Worm (Caenorhabditis elegans) whole organism, L4 larva: Measurements from ENCODE around the gene repo-1.

Experiments used
- F10B5.3 ChIP-seq: sonication (generic microtip); optimal IDR thresholded peaks from 2 replicates; lab custom pipeline; 2016; ENCODE audit warnings: mild to moderate bottlenecking, missing genetic modification characterization, missing compliant biosample characterization
- R02D3.7 ChIP-seq: fragments of 150-350 bp; sonication (generic microtip); optimal IDR thresholded peaks from 3 replicates; lab custom pipeline; 2014; ENCODE audit warnings: missing biosample characterization, missing genetic modification characterization
- T26A8.4 ChIP-seq: fragments of 200-800 bp; sonication (Bioruptor generic); IDR thresholded peaks from 2 replicates; pipeline ENCODE4 v1.3.6; 2022; ENCODE audit warnings: missing genetic modification characterization, missing compliant biosample characterization
- Y105C5A.15 ChIP-seq: fragments of 200-800 bp; sonication (Bioruptor generic); IDR thresholded peaks from 2 replicates; pipeline ENCODE4 v1.3.6; 2022; ENCODE audit warnings: missing genetic modification characterization, missing compliant biosample characterization
- aha-1 ChIP-seq: fragments of 150-350 bp; peaks from one replicate; lab custom pipeline; 2014; ENCODE audit warnings: missing biosample characterization, missing genetic modification characterization
- attf-4 ChIP-seq: sonication (generic microtip); optimal IDR thresholded peaks from 3 replicates; lab custom pipeline; 2017; ENCODE audit warnings: missing biosample characterization, missing genetic modification characterization
- ceh-44 ChIP-seq: fragments of 200-800 bp; sonication (Bioruptor generic); IDR thresholded peaks from 2 replicates; pipeline ENCODE4 v1.3.6; 2022; ENCODE audit warnings: missing genetic modification reagents, missing genetic modification characterization, missing compliant biosample characterization
- daf-16 ChIP-seq, 3 experiments: sonication (generic microtip); optimal IDR thresholded peaks; 2 replicates each; lab custom pipeline; 2016 to 2017; ENCODE audit warnings: missing genetic modification characterization in 3 of 3, missing genetic modification reagents in 3 of 3, mild to moderate bottlenecking in 2 of 3, missing compliant biosample characterization in 2 of 3, missing biosample characterization in 1 of 3, moderate library complexity in 1 of 3
- daf-19 ChIP-seq: fragments of 200-800 bp; sonication (Bioruptor generic); conservative IDR thresholded peaks from 2 replicates; pipeline ENCODE4 v1.3.6; 2022; ENCODE audit warnings: missing genetic modification characterization, missing compliant biosample characterization
- dmd-6 ChIP-seq: fragments of 200-800 bp; sonication (Bioruptor generic); IDR thresholded peaks from 2 replicates; pipeline ENCODE4 v1.3.6; 2022; ENCODE audit warnings: missing genetic modification reagents, missing genetic modification characterization, missing compliant biosample characterization
- dpl-1 ChIP-seq: fragments of 150-350 bp; optimal IDR thresholded peaks from 2 replicates; lab custom pipeline; 2014; ENCODE audit warnings: missing biosample characterization, missing genetic modification reagents, missing genetic modification characterization
- duxl-1 ChIP-seq: sonication (generic microtip); optimal IDR thresholded peaks from 2 replicates; lab custom pipeline; 2016; ENCODE audit warnings: mild to moderate bottlenecking, missing genetic modification characterization, moderate library complexity, missing compliant biosample characterization; ENCODE audit not compliant: poor library complexity
- dve-1 ChIP-seq: sonication (generic microtip); optimal IDR thresholded peaks from 2 replicates; lab custom pipeline; 2017; ENCODE audit warnings: antibody characterized with exemption, mild to moderate bottlenecking, missing genetic modification characterization, missing compliant biosample characterization; ENCODE audit not compliant: insufficient read depth
- fkh-10 ChIP-seq: fragments of 150-350 bp; optimal IDR thresholded peaks from 2 replicates; lab custom pipeline; 2014; ENCODE audit warnings: missing biosample characterization, missing genetic modification reagents, missing genetic modification characterization
- fos-1 ChIP-seq: fragments of 150-350 bp; optimal IDR thresholded peaks from 2 replicates; lab custom pipeline; 2014; ENCODE audit warnings: missing biosample characterization, missing genetic modification characterization
- hlh-11 ChIP-seq: fragments of 200-800 bp; sonication (Bioruptor generic); optimal IDR thresholded peaks from 2 replicates; lab custom pipeline; 2018; ENCODE audit warnings: mild to moderate bottlenecking, missing genetic modification characterization, missing compliant biosample characterization
- hlh-30 ChIP-seq: sonication (generic microtip); optimal IDR thresholded peaks from 2 replicates; lab custom pipeline; 2017; ENCODE audit warnings: antibody characterized with exemption, mild to moderate bottlenecking, missing genetic modification characterization, missing compliant biosample characterization; ENCODE audit not compliant: insufficient read depth
- hmg-1.1 ChIP-seq: fragments of 200-800 bp; sonication (Bioruptor generic); IDR thresholded peaks from 2 replicates; pipeline ENCODE4 v1.3.6; 2022; ENCODE audit warnings: missing genetic modification reagents, missing genetic modification characterization, missing compliant biosample characterization
- lim-7 ChIP-seq: fragments of 200-800 bp; sonication (Bioruptor generic); IDR thresholded peaks from 2 replicates; pipeline ENCODE4 v1.3.6; 2022; ENCODE audit warnings: missing genetic modification characterization, missing compliant biosample characterization
- lin-1 ChIP-seq: fragments of 200-800 bp; sonication (Bioruptor generic); IDR thresholded peaks from 2 replicates; pipeline ENCODE4 v1.3.6; 2022; ENCODE audit warnings: missing genetic modification reagents, missing genetic modification characterization, missing compliant biosample characterization
- lin-39 ChIP-seq: fragments of 150-350 bp; optimal IDR thresholded peaks from 2 replicates; lab custom pipeline; 2014; ENCODE audit warnings: missing biosample characterization, missing genetic modification reagents, missing genetic modification characterization
- lsy-2 ChIP-seq, 2 experiments: fragments of 150-350 bp in 1 of 2; sonication (generic microtip) in 1 of 2; optimal IDR thresholded peaks; 2 replicates each; lab custom pipeline; 2014 to 2017; ENCODE audit warnings: missing biosample characterization in 2 of 2, missing genetic modification characterization in 2 of 2
- madf-9 ChIP-seq: fragments of 200-800 bp; sonication (Bioruptor generic); conservative IDR thresholded peaks from 2 replicates; pipeline ENCODE4 v1.3.6; 2022; ENCODE audit warnings: missing genetic modification reagents, missing genetic modification characterization, missing compliant biosample characterization
- mdt-29 ChIP-seq: fragments of 200-800 bp; sonication (Bioruptor generic); IDR thresholded peaks from 2 replicates; pipeline ENCODE4 v1.3.6; 2022; ENCODE audit warnings: missing genetic modification reagents, missing genetic modification characterization, missing compliant biosample characterization
- mes-2 ChIP-seq: sonication (generic microtip); optimal IDR thresholded peaks from 2 replicates; lab custom pipeline; 2016; ENCODE audit warnings: missing genotype, mild to moderate bottlenecking, missing genetic modification characterization, missing compliant biosample characterization; ENCODE audit not compliant: poor library complexity, severe bottlenecking
- nhr-25 ChIP-seq: sonication (generic microtip); optimal IDR thresholded peaks from 2 replicates; lab custom pipeline; 2017; ENCODE audit warnings: missing genetic modification characterization, mild to moderate bottlenecking, missing compliant biosample characterization, antibody characterized with exemption, moderate library complexity, borderline replicate concordance; ENCODE audit not compliant: insufficient read depth
- nhr-28 ChIP-seq: fragments of 150-350 bp; optimal IDR thresholded peaks from 2 replicates; lab custom pipeline; 2014; ENCODE audit warnings: missing biosample characterization, missing genetic modification characterization
- nhr-76 ChIP-seq: fragments of 150-350 bp; optimal IDR thresholded peaks from 2 replicates; lab custom pipeline; 2014; ENCODE audit warnings: missing biosample characterization, missing genetic modification characterization
- pha-4 ChIP-seq, 2 experiments: fragments of 150-350 bp in 1 of 2; fragments of 200-800 bp in 1 of 2; sonication (Bioruptor generic) in 1 of 2; IDR thresholded peaks in 1 of 2; optimal IDR thresholded peaks in 1 of 2; 2 replicates each; pipeline versions ENCODE4 v1.3.6 to Lab custom; 2014 to 2022; ENCODE audit warnings: missing genetic modification characterization in 2 of 2, missing genetic modification reagents in 2 of 2, missing biosample characterization in 1 of 2, missing compliant biosample characterization in 1 of 2
- pqm-1 ChIP-seq: sonication (generic microtip); optimal IDR thresholded peaks from 2 replicates; lab custom pipeline; 2017; ENCODE audit warnings: missing biosample characterization, missing genetic modification characterization
- tra-1 ChIP-seq: fragments of 200-800 bp; sonication (Bioruptor generic); IDR thresholded peaks from 2 replicates; pipeline ENCODE4 v1.3.6; 2022; ENCODE audit warnings: missing genetic modification reagents, missing genetic modification characterization, missing compliant biosample characterization
- unc-62 ChIP-seq, 3 experiments: fragments of 150-350 bp in 1 of 3; sonication (generic microtip); optimal IDR thresholded peaks in 2 of 3; peaks in 1 of 3; 1 replicate in 1 of 3; 2 replicates in 2 of 3; lab custom pipeline; 2014 to 2017; ENCODE audit warnings: missing biosample characterization in 3 of 3, missing genetic modification characterization in 3 of 3, missing genetic modification reagents in 3 of 3, missing genotype in 1 of 3
- ztf-11 ChIP-seq: fragments of 150-350 bp; optimal IDR thresholded peaks from 2 replicates; lab custom pipeline; 2014; ENCODE audit warnings: missing biosample characterization, missing genetic modification characterization

Gene repo-1

DNA sequence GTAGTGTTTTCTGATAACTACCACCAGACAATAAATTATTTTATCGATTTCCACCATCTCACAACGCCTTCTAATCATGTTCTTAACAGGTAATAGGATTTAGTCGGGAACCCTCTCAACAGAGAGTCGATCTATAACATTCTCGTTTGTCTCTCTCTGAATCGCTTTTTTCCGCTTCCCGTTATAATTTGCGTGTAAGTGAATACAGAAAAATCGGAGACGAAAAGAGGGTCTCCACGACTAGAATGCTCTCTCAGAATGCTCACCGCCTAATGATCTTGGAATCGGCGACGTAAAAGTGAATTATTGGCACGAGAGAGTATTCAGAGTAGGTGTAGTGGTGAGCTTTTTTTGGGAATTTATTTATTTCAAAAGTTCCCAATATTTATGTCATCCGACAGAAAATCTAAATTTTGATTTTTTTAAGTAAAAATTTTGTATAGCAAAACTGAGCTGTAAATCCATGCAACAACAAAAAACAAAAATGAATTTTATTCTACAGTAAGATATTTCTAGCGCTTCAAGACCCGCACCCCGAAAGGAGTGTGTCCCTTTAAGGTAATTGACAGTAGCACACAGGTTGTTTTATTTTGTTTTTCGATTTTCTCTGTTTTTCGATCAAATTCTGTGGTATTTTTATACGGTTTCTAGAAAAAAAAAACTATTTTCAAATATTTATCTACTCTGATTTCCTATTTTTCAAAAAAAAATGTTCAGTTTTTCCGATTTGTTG lies 42.6 kb downstream of the repo-1 start:
- TF ChIP-seq lsy-2 (tag; optimal IDR thresholded peaks at IDR 0.05; lab: Kevin White, UChicago) (peak in 1 of 2 experiments; percentile 22), aha-1 (tag; lab: Kevin White, UChicago) (peak; percentile 1), lin-1 (no peak)

DNA sequence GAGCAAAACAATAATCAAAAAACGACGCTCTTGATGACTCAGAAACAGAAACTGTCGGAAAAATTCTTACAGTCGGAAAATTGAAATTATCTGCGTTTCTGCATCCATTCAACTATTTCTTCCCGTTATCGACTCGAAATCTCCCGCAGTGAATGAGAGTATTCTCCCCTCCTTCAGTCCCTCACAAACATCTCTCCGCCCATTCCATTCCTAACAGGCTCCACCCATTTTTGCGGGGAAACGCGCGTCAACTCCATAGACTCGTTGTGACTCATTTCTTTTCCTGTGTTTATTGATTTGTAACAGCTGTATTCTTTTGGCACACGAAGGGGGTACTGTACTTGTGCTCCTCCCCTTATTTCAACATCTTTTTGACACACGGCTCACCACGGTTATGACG lies 43.6 kb downstream of the repo-1 start:
- no peak for TF ChIP-seq mdt-29 (GFP tag; lab: Robert Waterston, UW)
- no peak for TF ChIP-seq hlh-30 (tag; lab: Kevin White, UChicago)
- no peak for TF ChIP-seq ztf-11
- no peak for TF ChIP-seq pqm-1 (tag; lab: Kevin White, UChicago)
- no peak for TF ChIP-seq pha-4 (GFP tag; IDR thresholded peaks at IDR 0.05; lab: Robert Waterston, UW)
- peak; percentile 12 for TF ChIP-seq pha-4 (tag; optimal IDR thresholded peaks at IDR 0.05; lab: Kevin White, UChicago)
- TF ChIP-seq hlh-11 (tag; lab: Kevin White, UChicago) = peak; percentile 12
- TF ChIP-seq Y105C5A.15 (GFP tag; lab: Robert Waterston, UW) = no peak
- TF ChIP-seq lsy-2 (tag; optimal IDR thresholded peaks at IDR 0.05; lab: Kevin White, UChicago) = peak in 1 of 2 experiments; percentile 30
- no peak for TF ChIP-seq fos-1 (tag; lab: Kevin White, UChicago)
- 0 out of 2 replicates have a peak, but pooled peaks have one; percentile 12 for TF ChIP-seq hmg-1.1 (GFP tag; lab: Robert Waterston, UW)

DNA sequence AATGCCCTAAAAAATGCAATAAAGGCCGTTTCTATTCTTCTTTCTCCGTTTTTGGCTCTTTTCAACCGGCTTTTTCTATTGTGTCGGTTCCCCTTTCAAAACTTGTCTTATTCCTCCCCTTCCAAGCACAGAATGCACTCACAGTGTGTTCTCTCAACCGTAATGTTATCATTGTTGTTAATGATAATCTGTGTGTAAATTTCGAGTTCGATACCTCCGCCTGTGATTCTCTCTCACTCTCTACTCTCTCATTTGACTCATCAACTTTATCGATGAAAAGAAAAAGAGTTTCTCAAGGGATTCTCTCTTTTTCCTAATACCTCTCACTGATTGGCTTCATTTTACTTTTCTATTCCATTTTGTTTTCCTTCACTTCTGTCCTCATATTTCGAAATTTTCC lies 44.4 kb downstream of the repo-1 start:
- TF ChIP-seq aha-1 (tag; lab: Kevin White, UChicago) (no peak), daf-19 (no peak), lim-7 (GFP tag; lab: Robert Waterston, UW) (no peak), nhr-28 (tag; lab: Kevin White, UChicago) (peak; percentile 15), nhr-25 (no peak), nhr-76 (tag; lab: Kevin White, UChicago) (no peak), dmd-6 (GFP tag; lab: Robert Waterston, UW) (peak; percentile 30; the same call in 1 of the 2 replicates), fos-1 (tag; lab: Kevin White, UChicago) (no peak), R02D3.7 (no peak), dve-1 (peak; percentile 27), pqm-1 (tag; lab: Kevin White, UChicago) (peak; percentile 86), T26A8.4 (0 out of 2 replicates have a peak, but pooled peaks have one; percentile 14), lsy-2 (tag; optimal IDR thresholded peaks at IDR 0.05; lab: Kevin White, UChicago) (peak in 1 of 2 experiments; percentile 12), mes-2 (peak; percentile 38), daf-16 (GFP tag; optimal IDR thresholded peaks at IDR 0.05; lab: Kevin White, UChicago) (no peak), daf-16 (tag; optimal IDR thresholded peaks at IDR 0.05; lab: Kevin White, UChicago) (peak; percentile 29)

DNA sequence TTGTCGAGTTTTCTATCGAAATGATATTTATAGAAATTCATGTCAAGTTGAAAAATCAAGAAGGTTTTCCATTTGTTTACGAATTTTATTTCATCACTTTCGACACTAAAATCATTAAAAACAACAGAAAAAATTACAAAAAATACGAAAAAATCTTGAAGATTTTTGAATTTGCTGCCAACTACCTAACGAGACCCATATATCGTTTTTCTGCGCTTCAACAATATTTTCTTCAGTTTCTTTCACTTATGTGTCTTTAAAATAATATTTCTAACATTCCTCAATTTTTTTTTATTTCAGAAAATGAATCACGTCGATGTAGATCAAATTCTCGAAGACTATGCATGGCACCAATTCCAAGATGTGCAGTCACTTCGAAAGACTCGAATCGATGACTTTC lies 44.9 kb downstream of the repo-1 start, which contains the start of gene lin-24:
Gene lin-24, plus strand, starts transcription at position 301 of the 400 bp plus-strand sequence.
- TF ChIP-seq tra-1 (GFP tag; lab: Robert Waterston, UW) (no peak), lin-39 (tag; lab: Kevin White, UChicago) (no peak), dpl-1 (no peak), attf-4 (tag; lab: Kevin White, UChicago) (no peak), F10B5.3 (no peak), nhr-76 (tag; lab: Kevin White, UChicago) (no peak), madf-9 (GFP tag; lab: Robert Waterston, UW) (no peak), unc-62 (GFP tag; optimal IDR thresholded peaks at IDR 0.05 in 1 of 2; lab: Kevin White, UChicago) (no peak), unc-62 (tag; optimal IDR thresholded peaks at IDR 0.05; lab: Kevin White, UChicago) (no peak), fkh-10 (GFP tag; lab: Kevin White, UChicago) (no peak), duxl-1 (no peak), ceh-44 (GFP tag; lab: Robert Waterston, UW) (no peak)
